Worm (Caenorhabditis elegans) whole organism, L4 larva: Measurements from ENCODE around the gene ptr-1.

Experiments used
- jun-1 ChIP-seq: fragments of 150-350 bp; optimal IDR thresholded peaks from 2 replicates; lab custom pipeline; 2014; ENCODE audit warnings: missing biosample characterization, missing genetic modification reagents, missing genetic modification characterization
- lsy-2 ChIP-seq, 2 experiments: fragments of 150-350 bp in 1 of 2; sonication (generic microtip) in 1 of 2; optimal IDR thresholded peaks; 2 replicates each; lab custom pipeline; 2014 to 2017; ENCODE audit warnings: missing biosample characterization in 2 of 2, missing genetic modification characterization in 2 of 2

DNA sequence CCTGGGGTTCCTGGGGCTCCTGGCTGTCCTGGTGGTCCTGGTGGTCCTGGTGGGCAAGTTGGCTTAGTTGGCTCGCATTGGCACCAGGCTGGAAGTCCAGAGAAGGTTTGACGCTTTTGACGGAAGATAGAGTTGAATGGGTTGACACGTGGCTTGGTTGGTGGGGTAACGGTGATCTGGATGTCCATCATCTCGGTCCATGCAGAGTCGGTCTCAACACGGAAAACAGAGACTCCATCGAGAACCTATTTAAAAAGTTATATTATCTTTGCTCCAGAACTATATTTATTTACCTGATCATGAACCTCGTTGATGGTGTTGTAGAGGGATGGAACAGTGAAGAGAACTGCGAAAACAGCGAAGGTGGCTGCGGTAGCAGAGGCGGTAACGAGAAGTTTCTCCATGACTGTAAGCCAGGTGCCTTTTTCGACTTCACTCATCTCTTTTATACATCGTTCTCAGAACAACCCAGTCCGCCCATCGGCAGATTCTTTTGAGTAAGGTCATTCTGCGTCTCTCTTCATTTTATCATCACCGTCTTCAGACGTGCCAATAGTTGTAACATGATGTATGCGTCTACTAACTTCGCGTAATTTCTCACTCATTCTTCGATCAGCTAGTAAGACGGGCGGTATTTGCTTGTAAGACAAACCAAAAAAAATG is 21.2 kb downstream of the ptr-1 start, which contains the start of gene col-144:
- TF ChIP-seq lsy-2 (tag; optimal IDR thresholded peaks at IDR 0.05; lab: Kevin White, UChicago) (no peak), jun-1 (tag; lab: Kevin White, UChicago) (no peak)
